Fruit fly (Drosophila melanogaster) whole organism, embryonic: Measurements from ENCODE around the gene Muted.

Source experiments
- Ada2b ChIP-seq: fragments of 200-800 bp; sonication (Bioruptor generic); IDR thresholded peaks from 2 replicates; pipeline ENCODE4 v1.3.6; 2022; ENCODE audit warnings: missing biosample characterization, missing genetic modification characterization
- CG10959 ChIP-seq: fragments of 200-800 bp; sonication (Bioruptor generic); IDR thresholded peaks from 2 replicates; pipeline ENCODE4 v1.3.6; 2022; ENCODE audit warnings: missing biosample characterization, missing genetic modification characterization
- CG10979 ChIP-seq: fragments of 200-800 bp; sonication (Bioruptor generic); optimal IDR thresholded peaks from 2 replicates; lab custom pipeline; 2018; ENCODE audit warnings: missing biosample characterization, mild to moderate bottlenecking, missing genetic modification characterization, moderate library complexity
- CG11695 ChIP-seq: fragments of 200-800 bp; sonication (Bioruptor generic); IDR thresholded peaks from 3 replicates; pipeline ENCODE4 v1.3.6; 2022; ENCODE audit warnings: missing biosample characterization, missing genetic modification characterization
- CG12236 ChIP-seq: fragments of 200-800 bp; sonication (Bioruptor generic); optimal IDR thresholded peaks from 2 replicates; lab custom pipeline; 2016; ENCODE audit warnings: missing biosample characterization, missing genetic modification characterization
- CG14441 ChIP-seq: fragments of 200-800 bp; sonication (Bioruptor generic); IDR thresholded peaks from 2 replicates; pipeline ENCODE4 v1.3.6; 2022; ENCODE audit warnings: missing biosample characterization, missing genetic modification characterization
- CG14860 ChIP-seq: fragments of 200-800 bp; sonication (Bioruptor generic); IDR thresholded peaks from 3 replicates; pipeline ENCODE4 v1.3.6; 2022; ENCODE audit warnings: missing biosample characterization, missing genetic modification characterization; ENCODE audit not compliant: partially characterized antibody
- CG15269 ChIP-seq: fragments of 200-800 bp; sonication (Bioruptor generic); optimal IDR thresholded peaks from 2 replicates; lab custom pipeline; 2018; ENCODE audit warnings: missing biosample characterization, mild to moderate bottlenecking, missing genetic modification characterization, moderate library complexity
- CG15601 ChIP-seq: fragments of 200-800 bp; sonication (Bioruptor generic); optimal IDR thresholded peaks from 3 replicates; lab custom pipeline; 2019; ENCODE audit warnings: missing biosample characterization, mild to moderate bottlenecking, missing genetic modification characterization, moderate library complexity
- CG1647 ChIP-seq: fragments of 200-800 bp; sonication (Bioruptor generic); optimal IDR thresholded peaks from 3 replicates; lab custom pipeline; 2016; ENCODE audit warnings: missing biosample characterization, missing genetic modification characterization
- CG17612 ChIP-seq: fragments of 200-800 bp; sonication (Bioruptor generic); IDR thresholded peaks from 2 replicates; pipeline ENCODE4 v1.3.6; 2022; ENCODE audit warnings: missing biosample characterization, missing genetic modification characterization
- CG17802 ChIP-seq: fragments of 200-800 bp; sonication (Bioruptor generic); optimal IDR thresholded peaks from 2 replicates; lab custom pipeline; 2018; ENCODE audit warnings: missing biosample characterization, mild to moderate bottlenecking, missing genetic modification characterization, moderate library complexity
- CG18599 ChIP-seq: fragments of 200-800 bp; sonication (Bioruptor generic); optimal IDR thresholded peaks from 3 replicates; lab custom pipeline; 2017; ENCODE audit warnings: missing biosample characterization, missing genetic modification characterization, mild to moderate bottlenecking, moderate library complexity, missing genetic modification reagents
- CG2129 ChIP-seq: fragments of 200-800 bp; sonication (Bioruptor generic); IDR thresholded peaks from 2 replicates; pipeline ENCODE4 v1.3.6; 2022; ENCODE audit warnings: missing biosample characterization, missing genetic modification characterization; ENCODE audit not compliant: partially characterized antibody
- CG2875 ChIP-seq: fragments of 200-800 bp; sonication (Bioruptor generic); optimal IDR thresholded peaks from 2 replicates; lab custom pipeline; 2017; ENCODE audit warnings: missing biosample characterization, mild to moderate bottlenecking, missing genetic modification characterization, missing genetic modification reagents
- CG3281 ChIP-seq: fragments of 200-800 bp; sonication (Bioruptor generic); optimal IDR thresholded peaks from 3 replicates; lab custom pipeline; 2017; ENCODE audit warnings: missing biosample characterization, mild to moderate bottlenecking, missing genetic modification characterization
- CG4360 ChIP-seq: fragments of 200-800 bp; sonication (Bioruptor generic); IDR thresholded peaks from 2 replicates; pipeline ENCODE4 v1.3.6; 2022; ENCODE audit warnings: missing biosample characterization, missing genetic modification characterization
- CG6654 ChIP-seq: fragments of 200-800 bp; sonication (Bioruptor generic); optimal IDR thresholded peaks from 2 replicates; lab custom pipeline; 2017; ENCODE audit warnings: missing biosample characterization, mild to moderate bottlenecking, missing genetic modification characterization
- CG8089 ChIP-seq: fragments of 200-800 bp; sonication (Bioruptor generic); optimal IDR thresholded peaks from 3 replicates; lab custom pipeline; 2016; ENCODE audit warnings: missing biosample characterization, missing genetic modification characterization
- CG8765 ChIP-seq: fragments of 200-800 bp; sonication (Bioruptor generic); IDR thresholded peaks from 2 replicates; pipeline ENCODE4 v1.3.6; 2022; ENCODE audit warnings: missing biosample characterization, missing genetic modification characterization
- CG8924 ChIP-seq: fragments of 200-800 bp; optimal IDR thresholded peaks from 3 replicates; lab custom pipeline; 2019; ENCODE audit warnings: missing biosample characterization, mild to moderate bottlenecking, missing genetic modification characterization, moderate library complexity
- CG9876 ChIP-seq: fragments of 200-800 bp; sonication (Bioruptor generic); optimal IDR thresholded peaks from 2 replicates; lab custom pipeline; 2016; ENCODE audit warnings: missing biosample characterization, missing genetic modification characterization
- Dip3 ChIP-seq: fragments of 200-800 bp; sonication (Bioruptor generic); optimal IDR thresholded peaks from 3 replicates; lab custom pipeline; 2016; ENCODE audit warnings: missing biosample characterization, missing genetic modification characterization
- E2f1 ChIP-seq: fragments of 200-800 bp; sonication (Bioruptor generic); IDR thresholded peaks from 2 replicates; pipeline ENCODE4 v1.3.6; 2022; ENCODE audit warnings: missing biosample characterization, missing genetic modification characterization
- GATAe ChIP-seq: fragments of 200-800 bp; sonication (Bioruptor generic); conservative IDR thresholded peaks from 2 replicates; pipeline ENCODE4 v1.3.6; 2022; ENCODE audit warnings: missing biosample characterization, missing genetic modification characterization
- Gug ChIP-seq: fragments of 200-800 bp; sonication (Bioruptor generic); IDR thresholded peaks from 4 replicates; pipeline ENCODE4 v1.3.6; 2022; ENCODE audit warnings: missing biosample characterization, missing genetic modification characterization
- H2.0 ChIP-seq: fragments of 200-800 bp; sonication (Bioruptor generic); IDR thresholded peaks from 2 replicates; pipeline ENCODE4 v1.3.6; 2022; ENCODE audit warnings: missing biosample characterization, missing genetic modification characterization
- HmgD ChIP-seq: fragments of 200-800 bp; sonication (Bioruptor generic); optimal IDR thresholded peaks from 3 replicates; lab custom pipeline; 2016; ENCODE audit warnings: missing biosample characterization, missing genetic modification characterization
- MESR4 ChIP-seq: fragments of 200-800 bp; sonication (Bioruptor generic); optimal IDR thresholded peaks from 2 replicates; lab custom pipeline; 2018; ENCODE audit warnings: missing biosample characterization, mild to moderate bottlenecking, missing genetic modification characterization, moderate library complexity
- Med ChIP-seq: fragments of 200-800 bp; sonication (Bioruptor generic); peaks from one replicate; lab custom pipeline; 2016; ENCODE audit warnings: missing biosample characterization, missing genetic modification characterization, mild to moderate bottlenecking, inconsistent platforms, moderate library complexity
- NfI ChIP-seq: fragments of 200-800 bp; sonication (Bioruptor generic); optimal IDR thresholded peaks from 3 replicates; lab custom pipeline; 2018; ENCODE audit warnings: missing biosample characterization, mild to moderate bottlenecking, missing genetic modification characterization, moderate library complexity
- Ravus ChIP-seq: fragments of 200-800 bp; sonication (Bioruptor generic); IDR thresholded peaks from 2 replicates; pipeline ENCODE4 v1.3.6; 2022; ENCODE audit warnings: missing biosample characterization, missing genetic modification characterization
- Sry-β ChIP-seq: fragments of 200-800 bp; sonication (Bioruptor generic); optimal IDR thresholded peaks from 2 replicates; lab custom pipeline; 2018; ENCODE audit warnings: missing biosample characterization, mild to moderate bottlenecking, missing genetic modification characterization, moderate library complexity
- Sry-δ ChIP-seq: fragments of 200-800 bp; sonication (Bioruptor generic); optimal IDR thresholded peaks from 2 replicates; lab custom pipeline; 2016; ENCODE audit warnings: missing biosample characterization, missing genetic modification characterization
- Taf1 ChIP-seq: fragments of 200-800 bp; sonication (Bioruptor generic); IDR thresholded peaks from 2 replicates; pipeline ENCODE4 v1.3.6; 2022; ENCODE audit warnings: missing biosample characterization, missing genetic modification characterization
- ab ChIP-seq: fragments of 200-800 bp; sonication (Bioruptor generic); optimal IDR thresholded peaks from 2 replicates; lab custom pipeline; 2016; ENCODE audit warnings: missing biosample characterization, missing genetic modification characterization
- bcd ChIP-seq: fragments of 200-800 bp; sonication (Bioruptor generic); optimal IDR thresholded peaks from 2 replicates; lab custom pipeline; 2017; ENCODE audit warnings: missing biosample characterization, mild to moderate bottlenecking, missing genetic modification characterization
- ems ChIP-seq: fragments of 200-800 bp; sonication (Bioruptor generic); optimal IDR thresholded peaks from 3 replicates; lab custom pipeline; 2016; ENCODE audit warnings: missing biosample characterization, missing genetic modification characterization
- gt ChIP-seq: fragments of 200-800 bp; sonication (Bioruptor generic); IDR thresholded peaks from 2 replicates; pipeline ENCODE4 v1.3.6; 2022; ENCODE audit warnings: missing biosample characterization, missing genetic modification characterization
- h ChIP-seq: fragments of >200 bp; optimal IDR thresholded peaks from 2 replicates; lab custom pipeline; 2017
- lbe ChIP-seq: fragments of 200-800 bp; sonication (Bioruptor generic); optimal IDR thresholded peaks from 2 replicates; lab custom pipeline; 2016; ENCODE audit warnings: missing biosample characterization, mild to moderate bottlenecking, missing genetic modification characterization
- prd ChIP-seq, 3 experiments: fragments of >200 bp in 2 of 3; fragments of 200-800 bp in 1 of 3; sonication (Bioruptor generic) in 1 of 3; optimal IDR thresholded peaks in 2 of 3; IDR thresholded peaks in 1 of 3; 2 replicates in 2 of 3; 3 replicates in 1 of 3; pipeline versions ENCODE4 v1.3.6 to Lab custom; 2017 to 2022; ENCODE audit warnings: missing biosample characterization in 1 of 3, missing genetic modification characterization in 1 of 3
- psq ChIP-seq: fragments of 200-800 bp; sonication (Bioruptor generic); optimal IDR thresholded peaks from 2 replicates; lab custom pipeline; 2017; ENCODE audit warnings: missing biosample characterization, missing genetic modification characterization
- rib ChIP-seq: fragments of 200-800 bp; sonication (Bioruptor generic); IDR thresholded peaks from 2 replicates; pipeline ENCODE4 v1.3.6; 2022; ENCODE audit warnings: missing biosample characterization, missing genetic modification characterization
- sc ChIP-seq, 3 experiments: fragments of >200 bp in 2 of 3; fragments of 200-800 bp in 1 of 3; sonication (Bioruptor generic) in 1 of 3; optimal IDR thresholded peaks; 2 replicates in 2 of 3; 3 replicates in 1 of 3; lab custom pipeline; 2017; ENCODE audit warnings: mild to moderate bottlenecking in 1 of 3, missing biosample characterization in 1 of 3, missing genetic modification characterization in 1 of 3, missing genetic modification reagents in 1 of 3
- slou ChIP-seq: fragments of 200-800 bp; sonication (Bioruptor generic); optimal IDR thresholded peaks from 3 replicates; lab custom pipeline; 2016; ENCODE audit warnings: missing biosample characterization, missing genetic modification characterization
- so ChIP-seq: fragments of 200-800 bp; sonication (Bioruptor generic); IDR thresholded peaks from 3 replicates; pipeline ENCODE4 v1.3.6; 2022; ENCODE audit warnings: missing biosample characterization, missing genetic modification characterization
- toy ChIP-seq: fragments of 200-800 bp; sonication (Bioruptor generic); IDR thresholded peaks from 2 replicates; pipeline ENCODE4 v1.3.6; 2022; ENCODE audit warnings: missing biosample characterization, missing genetic modification characterization
- tx ChIP-seq: fragments of 200-800 bp; sonication (Bioruptor generic); optimal IDR thresholded peaks from 2 replicates; lab custom pipeline; 2016; ENCODE audit warnings: missing biosample characterization, missing genetic modification characterization
- vnd ChIP-seq: fragments of 200-800 bp; sonication (Bioruptor generic); IDR thresholded peaks from 3 replicates; pipeline ENCODE4 v1.3.6; 2022; ENCODE audit warnings: missing biosample characterization, missing genetic modification characterization; ENCODE audit not compliant: partially characterized antibody
- zen ChIP-seq: fragments of 200-800 bp; sonication (Bioruptor generic); optimal IDR thresholded peaks from 3 replicates; lab custom pipeline; 2018; ENCODE audit warnings: missing biosample characterization, mild to moderate bottlenecking, missing genetic modification characterization, moderate library complexity

Muted gene

DNA sequence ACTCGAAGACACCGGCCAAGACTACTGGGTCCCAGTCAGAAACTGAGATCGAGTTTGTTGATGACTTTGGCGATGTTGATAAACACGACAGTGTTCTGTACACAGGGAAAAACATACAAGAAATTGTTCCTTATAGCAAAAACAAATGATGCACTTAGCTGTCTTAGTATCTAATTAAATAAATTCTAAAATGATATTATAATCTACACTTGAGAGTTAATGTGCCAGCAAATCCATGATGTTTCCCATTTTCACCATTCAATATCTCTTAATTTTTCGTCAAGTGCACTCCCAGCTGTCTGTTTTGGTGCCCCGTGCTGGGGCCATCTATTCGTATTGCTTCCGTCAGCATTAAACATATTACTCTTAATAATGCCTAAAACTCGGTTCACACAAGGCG is 37.8 kb downstream of the Muted start (continued):
- TF ChIP-seq HmgD, result no peak
- TF ChIP-seq toy (GFP tag; lab: Robert Waterston, UW), result no peak
- no peak for TF ChIP-seq CG14860 (GFP tag; lab: Robert Waterston, UW)
- no peak for TF ChIP-seq Sry-δ (GFP tag; lab: Kevin White, UChicago)
- TF ChIP-seq rib, result no peak
- TF ChIP-seq prd (optimal IDR thresholded peaks at IDR 0.05; lab: Kevin White, UChicago), result no peak
- TF ChIP-seq prd (GFP tag; IDR thresholded peaks at IDR 0.05; lab: Robert Waterston, UW), result peak; percentile 68
- TF ChIP-seq h (lab: Kevin White, UChicago), result no peak
- TF ChIP-seq Ada2b (GFP tag; lab: Robert Waterston, UW), result peak; percentile 40; the same call in 1 of the 2 replicates
- no peak for TF ChIP-seq CG4360
- no peak for TF ChIP-seq CG8089 (GFP tag; lab: Kevin White, UChicago)
- no peak for TF ChIP-seq Sry-β (GFP tag; lab: Kevin White, UChicago)
- TF ChIP-seq MESR4 (GFP tag; lab: Kevin White, UChicago), result no peak
- TF ChIP-seq H2.0 (GFP tag; lab: Robert Waterston, UW), result no peak
- no peak for TF ChIP-seq CG1647 (GFP tag; lab: Kevin White, UChicago)
- no peak for TF ChIP-seq CG8765 (GFP tag; lab: Robert Waterston, UW)
- TF ChIP-seq so (GFP tag; lab: Robert Waterston, UW), result no peak
- no peak for TF ChIP-seq CG2129 (GFP tag; lab: Robert Waterston, UW)
- TF ChIP-seq slou, result no peak
- peak; percentile 55 for TF ChIP-seq Taf1 (GFP tag; lab: Robert Waterston, UW)
- TF ChIP-seq CG9876, result no peak
- TF ChIP-seq CG11695 (GFP tag; lab: Robert Waterston, UW), result peak; percentile 51; the same call in 1 of the 3 replicates
- TF ChIP-seq CG8924 (tag; lab: Kevin White, UChicago), result peak; percentile 19
- no peak for TF ChIP-seq CG2875 (GFP tag; lab: Kevin White, UChicago)
- TF ChIP-seq tx (GFP tag; lab: Kevin White, UChicago), result no peak
- no peak for TF ChIP-seq Ravus (GFP tag; lab: Robert Waterston, UW)
- TF ChIP-seq Med (GFP tag; lab: Kevin White, UChicago), result peak; percentile 52
- TF ChIP-seq CG10959 (GFP tag; lab: Robert Waterston, UW), result peak; percentile 17; the same call in 1 of the 2 replicates
- no peak for TF ChIP-seq CG3281 (GFP tag; lab: Kevin White, UChicago)
- TF ChIP-seq CG14441 (GFP tag; lab: Robert Waterston, UW), result no peak
- no peak for TF ChIP-seq ems (GFP tag; lab: Kevin White, UChicago)
- no peak for TF ChIP-seq lbe (GFP tag; lab: Kevin White, UChicago)
- TF ChIP-seq psq, result no peak
- peak; percentile 16; the same call in 1 of the 4 replicates for TF ChIP-seq Gug (GFP tag; lab: Robert Waterston, UW)
- TF ChIP-seq CG15269, result no peak
- no peak for TF ChIP-seq CG12236 (GFP tag; lab: Kevin White, UChicago)
- TF ChIP-seq CG6654 (GFP tag; lab: Kevin White, UChicago), result no peak
- TF ChIP-seq CG17802 (tag; lab: Kevin White, UChicago), result no peak
- no peak for TF ChIP-seq gt (GFP tag; lab: Robert Waterston, UW)
- TF ChIP-seq ab (GFP tag; lab: Kevin White, UChicago), result no peak
- no peak for TF ChIP-seq CG17612
- TF ChIP-seq zen (tag; lab: Kevin White, UChicago), result no peak
- no peak for TF ChIP-seq sc (optimal IDR thresholded peaks at IDR 0.05; lab: Kevin White, UChicago)
- TF ChIP-seq sc (GFP tag; optimal IDR thresholded peaks at IDR 0.05; lab: Kevin White, UChicago), result no peak
- no peak for TF ChIP-seq CG15601
- peak; percentile 27 for TF ChIP-seq bcd (GFP tag; lab: Kevin White, UChicago)
- TF ChIP-seq NfI (GFP tag; lab: Kevin White, UChicago), result no peak
- TF ChIP-seq GATAe (GFP tag; lab: Robert Waterston, UW), result no peak
- no peak for TF ChIP-seq CG18599
- TF ChIP-seq vnd (GFP tag; lab: Robert Waterston, UW), result no peak
- no peak for TF ChIP-seq Dip3 (GFP tag; lab: Kevin White, UChicago)
- TF ChIP-seq E2f1, result peak; percentile 41; the same call in 1 of the 2 replicates
- TF ChIP-seq CG10979 (tag; lab: Kevin White, UChicago), result peak; percentile 42
